Fruit fly (Drosophila melanogaster) whole organism, adult: Measurements from ENCODE around the gene CG33939.
A peak's percentile ranks its signal among the peaks of the same experiment; 100 is the strongest.

ENCODE experiments used
- CG14711 ChIP-seq: fragments of 200-800 bp; sonication (Bioruptor generic); optimal IDR thresholded peaks from 2 replicates; lab custom pipeline; 2018; ENCODE audit warnings: missing biosample characterization, mild to moderate bottlenecking, missing genetic modification characterization, moderate library complexity
- CG33017 ChIP-seq: fragments of 200-800 bp; sonication (Bioruptor generic); optimal IDR thresholded peaks from 2 replicates; lab custom pipeline; 2018; ENCODE audit warnings: missing biosample characterization, mild to moderate bottlenecking, missing genetic modification characterization, moderate library complexity
- CG7045 ChIP-seq: fragments of 200-800 bp; sonication (Bioruptor generic); optimal IDR thresholded peaks from 2 replicates; lab custom pipeline; 2017; ENCODE audit warnings: missing biosample characterization, mild to moderate bottlenecking, missing genetic modification characterization
- Clk ChIP-seq: fragments of 200-800 bp; sonication (Bioruptor generic); optimal IDR thresholded peaks from 2 replicates; lab custom pipeline; 2017; ENCODE audit warnings: missing biosample characterization, missing genetic modification characterization
- kay ChIP-seq: fragments of 200-800 bp; sonication (Bioruptor generic); peaks from one replicate; lab custom pipeline; 2016; ENCODE audit warnings: missing biosample characterization, missing genetic modification characterization, borderline replicate concordance
- ovo ChIP-seq: fragments of 200-800 bp; sonication (Bioruptor generic); optimal IDR thresholded peaks from 2 replicates; lab custom pipeline; 2016; ENCODE audit warnings: missing biosample characterization, missing genetic modification characterization
- tj ChIP-seq: fragments of 200-800 bp; sonication (Bioruptor generic); optimal IDR thresholded peaks from 3 replicates; lab custom pipeline; 2017; ENCODE audit warnings: missing biosample characterization, mild to moderate bottlenecking, missing genetic modification characterization, moderate library complexity

- TF ChIP-seq Clk, result no peak
- no peak for TF ChIP-seq kay (GFP tag; lab: Kevin White, UChicago)
- peak; percentile 58 for TF ChIP-seq ovo (GFP tag; lab: Kevin White, UChicago)
- TF ChIP-seq CG33017 (tag; lab: Kevin White, UChicago), result no peak
- TF ChIP-seq tj (GFP tag; lab: Kevin White, UChicago), result peak; percentile 89
- no peak for TF ChIP-seq CG7045 (GFP tag; lab: Kevin White, UChicago)
- TF ChIP-seq CG14711, result no peak
Measured at dm6 chrX:19148798-19149510, 25.7 kb downstream of the CG33939 start.
